Worm (Caenorhabditis elegans): Measurements from ENCODE around the gene Y53G8AR.8.

Y53G8AR.8 gene

DNA sequence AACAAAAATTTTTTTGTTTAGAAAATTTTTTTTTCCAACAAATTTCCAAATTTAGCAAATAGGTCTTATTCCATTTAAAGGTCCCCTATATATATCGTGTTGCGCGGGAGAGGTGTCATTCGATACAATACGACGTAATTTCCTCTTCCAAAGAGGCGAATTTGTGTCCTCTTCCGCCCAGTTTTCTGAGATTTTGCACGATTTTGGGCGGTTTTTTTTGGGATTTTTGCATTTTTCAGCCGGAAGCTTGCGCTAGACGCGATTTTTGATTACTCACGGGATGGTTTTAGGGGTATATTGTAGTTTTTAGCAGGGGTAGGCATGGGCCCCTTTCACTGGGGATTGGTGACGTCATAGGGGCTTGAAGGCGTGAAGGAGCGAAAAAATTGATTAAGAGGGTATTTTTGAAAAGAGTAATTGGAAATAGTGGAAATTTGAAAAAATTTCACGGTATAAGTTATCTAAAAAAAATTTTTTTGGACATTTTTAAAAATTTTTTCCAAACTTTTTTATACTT, 43.5 kb downstream of the Y53G8AR.8 start, which contains the start of gene Y53G8AL.4:
Gene Y53G8AL.4, minus strand, starts transcription at position 51 of the 517 bp plus-strand sequence.
- no peak for TF ChIP-seq nhr-12 (tag; optimal IDR thresholded peaks at IDR 0.05)
- no peak for TF ChIP-seq sea-2 (GFP tag; optimal IDR thresholded peaks at IDR 0.05)
- TF ChIP-seq zag-1 (tag; optimal IDR thresholded peaks at IDR 0.05): no peak
- no peak for TF ChIP-seq tbx-2 (tag; optimal IDR thresholded peaks at IDR 0.05)
- no peak for TF ChIP-seq elt-3 (tag; optimal IDR thresholded peaks at IDR 0.05)
- TF ChIP-seq mml-1 (tag; optimal IDR thresholded peaks at IDR 0.05): no peak
- no peak for TF ChIP-seq hmg-11 (tag; optimal IDR thresholded peaks at IDR 0.05)
- no peak for TF ChIP-seq fkh-2 (tag; optimal IDR thresholded peaks at IDR 0.05)
- TF ChIP-seq nhr-28 (tag; optimal IDR thresholded peaks at IDR 0.05): no peak
- TF ChIP-seq ama-1 (optimal IDR thresholded peaks at IDR 0.05): no peak
- no peak for TF ChIP-seq pqm-1 (tag; optimal IDR thresholded peaks at IDR 0.05)

- TF ChIP-seq elt-2 (tag; optimal IDR thresholded peaks at IDR 0.05): peak; percentile 29
- TF ChIP-seq lsy-12 (tag; optimal IDR thresholded peaks at IDR 0.05): peak; percentile 49
- TF ChIP-seq mml-1 (tag; optimal IDR thresholded peaks at IDR 0.05): no peak
- peak; percentile 29 for TF ChIP-seq tbx-2 (tag; optimal IDR thresholded peaks at IDR 0.05)
- no peak for TF ChIP-seq nhr-76 (tag; optimal IDR thresholded peaks at IDR 0.05)
- peak; percentile 24 for TF ChIP-seq nhr-77 (tag; optimal IDR thresholded peaks at IDR 0.05)
- TF ChIP-seq unc-62 (GFP tag; optimal IDR thresholded peaks at IDR 0.05): no peak
These were observed 45.1 kb downstream of the Y53G8AR.8 start for ce11 chrIII:3249038-3249420.

DNA sequence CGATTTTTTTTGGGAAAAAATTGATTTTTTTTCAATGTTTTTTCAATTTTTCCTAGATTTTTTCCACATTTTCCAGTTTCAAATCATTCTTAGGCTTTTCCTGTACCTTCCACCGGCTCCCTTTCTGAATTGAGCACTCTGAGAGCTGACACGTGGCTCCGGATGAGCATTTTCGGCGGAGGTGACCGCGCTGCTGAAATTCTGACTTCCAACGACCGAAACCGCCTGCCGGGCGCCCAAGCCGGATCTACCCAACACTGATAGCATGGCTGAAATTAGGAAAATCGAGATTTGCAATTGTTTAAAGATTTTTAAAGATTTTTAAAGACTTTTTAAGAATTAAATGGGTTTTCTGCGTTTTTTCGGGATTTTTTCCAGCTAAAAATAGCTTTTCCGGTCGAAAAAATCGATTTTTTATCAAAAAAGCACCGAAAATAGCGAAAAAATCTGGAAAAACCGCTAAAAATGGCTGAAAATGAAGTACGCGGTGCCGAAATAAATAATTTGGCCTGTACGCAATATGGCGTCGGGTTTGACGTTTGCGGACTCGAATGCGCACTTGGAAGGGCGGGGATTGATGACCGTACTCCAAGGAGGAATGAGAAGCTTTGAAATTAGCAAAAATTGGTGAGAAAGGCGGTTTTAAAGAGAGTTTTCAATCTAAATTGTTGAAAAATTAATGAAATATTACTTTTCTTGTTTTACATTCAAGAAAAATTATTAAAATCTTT, 45.7 kb downstream of the Y53G8AR.8 start, which contains the start of gene nduf-9:
Gene nduf-9, minus strand, starts transcription at position 269 of the 731 bp plus-strand sequence.
- TF ChIP-seq ztf-4 (tag; optimal IDR thresholded peaks at IDR 0.05) (no peak), skn-1 (tag; optimal IDR thresholded peaks at IDR 0.05) (no peak), aly-2 (tag; optimal IDR thresholded peaks at IDR 0.05) (no peak), elt-2 (tag; optimal IDR thresholded peaks at IDR 0.05) (no peak), ceh-82 (tag; optimal IDR thresholded peaks at IDR 0.05) (no peak), lin-39 (tag; optimal IDR thresholded peaks at IDR 0.05) (no peak), lsy-12 (tag; optimal IDR thresholded peaks at IDR 0.05) (no peak), zag-1 (tag; optimal IDR thresholded peaks at IDR 0.05) (no peak), nhr-11 (tag; optimal IDR thresholded peaks at IDR 0.05) (no peak), fkh-2 (tag; optimal IDR thresholded peaks at IDR 0.05) (no peak), hmg-11 (tag; optimal IDR thresholded peaks at IDR 0.05) (peak; percentile 70), egl-5 (tag; optimal IDR thresholded peaks at IDR 0.05) (no peak), egl-27 (tag; optimal IDR thresholded peaks at IDR 0.05) (no peak), pha-4 (tag; optimal IDR thresholded peaks at IDR 0.05) (no peak), fkh-10 (GFP tag; optimal IDR thresholded peaks at IDR 0.05) (no peak), nhr-43 (tag; optimal IDR thresholded peaks at IDR 0.05; ENCODE audit: poor library complexity, severe bottlenecking) (no peak), mml-1 (tag; optimal IDR thresholded peaks at IDR 0.05) (no peak), unc-39 (tag; optimal IDR thresholded peaks at IDR 0.05) (no peak), elt-1 (tag; optimal IDR thresholded peaks at IDR 0.05) (no peak), ceh-9 (tag; optimal IDR thresholded peaks at IDR 0.05) (no peak), unc-62 (GFP tag; optimal IDR thresholded peaks at IDR 0.05) (no peak), lin-15B (tag; optimal IDR thresholded peaks at IDR 0.05) (peak; percentile 47), jun-1 (tag; optimal IDR thresholded peaks at IDR 0.05) (no peak), daf-12 (tag; optimal IDR thresholded peaks at IDR 0.05) (no peak), nhr-12 (tag; optimal IDR thresholded peaks at IDR 0.05) (no peak), nhr-67 (tag; optimal IDR thresholded peaks at IDR 0.05) (no peak), ztf-11 (tag; optimal IDR thresholded peaks at IDR 0.05) (no peak), mdl-1 (tag; optimal IDR thresholded peaks at IDR 0.05) (no peak), nfya-1 (tag; optimal IDR thresholded peaks at IDR 0.05; ENCODE audit: insufficient read depth) (peak; percentile 79), snpc-4 (tag; optimal IDR thresholded peaks at IDR 0.05) (no peak), nhr-28 (tag; optimal IDR thresholded peaks at IDR 0.05) (no peak), sea-2 (GFP tag; optimal IDR thresholded peaks at IDR 0.05) (peak; percentile 34), nhr-23 (tag; optimal IDR thresholded peaks at IDR 0.05) (no peak), nhr-77 (tag; optimal IDR thresholded peaks at IDR 0.05) (no peak), fos-1 (tag; optimal IDR thresholded peaks at IDR 0.05) (no peak)

Measured in whole organism, L3 larva.